Worm (Caenorhabditis elegans): ENCODE measurements around the gene msp-64.

DNA sequence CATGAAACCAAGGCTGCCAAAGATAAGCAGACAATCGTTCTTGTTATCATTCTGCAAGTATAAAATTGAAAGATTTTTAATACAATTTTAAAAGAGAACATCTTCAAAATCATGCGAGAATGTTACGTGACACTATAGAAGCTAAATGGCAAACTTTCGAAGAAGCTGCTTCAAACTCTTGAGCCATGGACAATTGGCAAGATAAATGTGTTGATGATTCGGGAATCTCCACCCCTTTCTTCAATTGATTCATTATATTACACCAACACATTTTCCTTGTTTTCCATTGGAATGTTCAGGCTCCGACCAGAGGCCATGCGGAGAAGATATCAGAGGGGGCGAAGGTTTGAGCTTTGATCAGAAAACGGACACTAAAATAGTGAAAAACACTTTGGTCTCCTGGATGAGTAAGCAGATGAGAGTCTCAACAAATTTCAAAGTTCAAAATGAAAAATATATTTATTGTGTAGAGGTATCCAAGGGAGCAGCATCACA lies 31.0 kb upstream of the msp-64 start, which contains the start of gene lec-5:
- TF ChIP-seq nhr-77 (tag; optimal IDR thresholded peaks at IDR 0.05): no peak
- TF ChIP-seq pha-4 (tag; optimal IDR thresholded peaks at IDR 0.05): no peak
- no peak for TF ChIP-seq pqm-1 (tag; optimal IDR thresholded peaks at IDR 0.05)
- no peak for TF ChIP-seq ztf-11 (tag; optimal IDR thresholded peaks at IDR 0.05)

Data from whole organism, L3 larva.